Fruit fly (Drosophila melanogaster) whole organism, embryonic: ENCODE measurements around the gene msd1.
A peak's percentile ranks its signal among the peaks of the same experiment; 100 is the strongest.

Experiments
- Bdp1 ChIP-seq: fragments of 200-800 bp; sonication (Bioruptor generic); optimal IDR thresholded peaks from 3 replicates; lab custom pipeline; 2016; ENCODE audit warnings: missing biosample characterization, missing genetic modification characterization
- CG10543 ChIP-seq: fragments of 200-800 bp; sonication (Bioruptor generic); optimal IDR thresholded peaks from 3 replicates; lab custom pipeline; 2017; ENCODE audit warnings: missing biosample characterization, mild to moderate bottlenecking, missing genetic modification characterization, moderate library complexity
- CG14860 ChIP-seq: fragments of 200-800 bp; sonication (Bioruptor generic); IDR thresholded peaks from 3 replicates; pipeline ENCODE4 v1.3.6; 2022; ENCODE audit warnings: missing biosample characterization, missing genetic modification characterization; ENCODE audit not compliant: partially characterized antibody
- CG1602 ChIP-seq: fragments of 200-800 bp; sonication (Bioruptor generic); optimal IDR thresholded peaks from 3 replicates; lab custom pipeline; 2016; ENCODE audit warnings: missing biosample characterization, missing genetic modification characterization
- CG17361 ChIP-seq: fragments of 200-800 bp; sonication (Bioruptor generic); IDR thresholded peaks from 3 replicates; pipeline ENCODE4 v1.3.6; 2022; ENCODE audit warnings: missing biosample characterization, missing genetic modification characterization
- CG18262 ChIP-seq: fragments of 200-800 bp; optimal IDR thresholded peaks from 3 replicates; lab custom pipeline; 2019; ENCODE audit warnings: missing biosample characterization, mild to moderate bottlenecking, missing genetic modification characterization, moderate library complexity
- CG31441 ChIP-seq: fragments of 200-800 bp; sonication (Bioruptor generic); IDR thresholded peaks from 2 replicates; pipeline ENCODE4 v1.3.6; 2022; ENCODE audit warnings: missing biosample characterization, missing genetic modification characterization
- CG32532 ChIP-seq: fragments of 200-800 bp; sonication (Bioruptor generic); IDR thresholded peaks from 2 replicates; pipeline ENCODE4 v1.3.6; 2022; ENCODE audit warnings: missing biosample characterization, missing genetic modification characterization
- CG4854 ChIP-seq: fragments of 200-800 bp; sonication (Bioruptor generic); optimal IDR thresholded peaks from 2 replicates; lab custom pipeline; 2016; ENCODE audit warnings: missing biosample characterization, missing genetic modification characterization, inconsistent platforms
- CG6689 ChIP-seq: fragments of 200-800 bp; sonication (Bioruptor generic); IDR thresholded peaks from 2 replicates; pipeline ENCODE4 v1.3.6; 2022; ENCODE audit warnings: missing biosample characterization, missing genetic modification characterization
- CG6765 ChIP-seq: fragments of 200-800 bp; sonication (Bioruptor generic); optimal IDR thresholded peaks from 3 replicates; lab custom pipeline; 2017; ENCODE audit warnings: missing biosample characterization, mild to moderate bottlenecking, missing genetic modification characterization
- CG7745 ChIP-seq: fragments of 200-800 bp; sonication (Bioruptor generic); optimal IDR thresholded peaks from 2 replicates; lab custom pipeline; 2018; ENCODE audit warnings: missing biosample characterization, mild to moderate bottlenecking, missing genetic modification characterization, moderate library complexity
- CG7928 ChIP-seq: fragments of 200-800 bp; sonication (Bioruptor generic); optimal IDR thresholded peaks from 2 replicates; lab custom pipeline; 2017; ENCODE audit warnings: missing biosample characterization, mild to moderate bottlenecking, missing genetic modification characterization
- CG8281 ChIP-seq: fragments of 200-800 bp; sonication (Bioruptor generic); optimal IDR thresholded peaks from 2 replicates; lab custom pipeline; 2018; ENCODE audit warnings: missing biosample characterization, mild to moderate bottlenecking, missing genetic modification characterization, moderate library complexity
- CG8290 ChIP-seq, 3 experiments: fragments of 200-800 bp; sonication (Bioruptor generic); optimal IDR thresholded peaks; 2 replicates each; lab custom pipeline; 2016 to 2019; ENCODE audit warnings: missing biosample characterization in 3 of 3, missing genetic modification characterization in 3 of 3, mild to moderate bottlenecking in 2 of 3, moderate library complexity in 1 of 3
- CG8944 ChIP-seq: fragments of 200-800 bp; sonication (Bioruptor generic); optimal IDR thresholded peaks from 3 replicates; lab custom pipeline; 2016; ENCODE audit warnings: missing biosample characterization, missing genetic modification characterization
- CG9437 ChIP-seq: fragments of 200-800 bp; sonication (Bioruptor generic); optimal IDR thresholded peaks from 2 replicates; lab custom pipeline; 2018; ENCODE audit warnings: missing biosample characterization, mild to moderate bottlenecking, missing genetic modification characterization
- Dek ChIP-seq: fragments of 200-800 bp; sonication (Bioruptor generic); optimal IDR thresholded peaks from 3 replicates; lab custom pipeline; 2019; ENCODE audit warnings: missing biosample characterization, mild to moderate bottlenecking, missing genetic modification characterization, moderate library complexity
- Dip3 ChIP-seq: fragments of 200-800 bp; sonication (Bioruptor generic); optimal IDR thresholded peaks from 3 replicates; lab custom pipeline; 2016; ENCODE audit warnings: missing biosample characterization, missing genetic modification characterization
- Dp ChIP-seq: fragments of 200-800 bp; sonication (Bioruptor generic); optimal IDR thresholded peaks from 2 replicates; lab custom pipeline; 2018; ENCODE audit warnings: missing biosample characterization, mild to moderate bottlenecking, missing genetic modification characterization, moderate library complexity
- E2f2 ChIP-seq: fragments of 200-800 bp; sonication (Bioruptor generic); IDR thresholded peaks from 2 replicates; pipeline ENCODE4 v1.3.6; 2022; ENCODE audit warnings: missing biosample characterization, missing genetic modification characterization
- Ets65A ChIP-seq: fragments of 200-800 bp; sonication (Bioruptor generic); peaks from one replicate; lab custom pipeline; 2016; ENCODE audit warnings: missing biosample characterization, missing genetic modification characterization
- Gug ChIP-seq: fragments of 200-800 bp; sonication (Bioruptor generic); IDR thresholded peaks from 4 replicates; pipeline ENCODE4 v1.3.6; 2022; ENCODE audit warnings: missing biosample characterization, missing genetic modification characterization
- Hr3 ChIP-seq: fragments of 200-800 bp; sonication (Bioruptor generic); optimal IDR thresholded peaks from 3 replicates; lab custom pipeline; 2016; ENCODE audit warnings: missing biosample characterization, missing genetic modification characterization
- Hr39 ChIP-seq: fragments of >200 bp; optimal IDR thresholded peaks from 2 replicates; lab custom pipeline; 2017
- Jarid2 ChIP-seq: fragments of 200-800 bp; sonication (Bioruptor generic); optimal IDR thresholded peaks from 3 replicates; lab custom pipeline; 2017; ENCODE audit warnings: mild to moderate bottlenecking, missing biosample characterization, missing genetic modification reagents, missing genetic modification characterization
- Lim3 ChIP-seq: fragments of 200-800 bp; sonication (Bioruptor generic); IDR thresholded peaks from 2 replicates; pipeline ENCODE4 v1.3.6; 2022; ENCODE audit warnings: missing biosample characterization, missing genetic modification characterization
- Mes4 ChIP-seq: fragments of 200-800 bp; sonication (Bioruptor generic); optimal IDR thresholded peaks from 2 replicates; lab custom pipeline; 2016; ENCODE audit warnings: missing biosample characterization, missing genetic modification characterization
- Nf-YB ChIP-seq: fragments of 200-800 bp; sonication (Bioruptor generic); optimal IDR thresholded peaks from 3 replicates; lab custom pipeline; 2019; ENCODE audit warnings: missing biosample characterization, mild to moderate bottlenecking, missing genetic modification characterization, moderate library complexity
- Oaz ChIP-seq: fragments of 200-800 bp; sonication (Bioruptor generic); IDR thresholded peaks from 2 replicates; pipeline ENCODE4 v1.3.6; 2022; ENCODE audit warnings: missing biosample characterization, missing genetic modification characterization
- Rx ChIP-seq: fragments of 200-800 bp; sonication (Bioruptor generic); IDR thresholded peaks from 2 replicates; pipeline ENCODE4 v1.3.6; 2022; ENCODE audit warnings: missing biosample characterization, missing genetic modification characterization
- Sin3A ChIP-seq: fragments of >200 bp; optimal IDR thresholded peaks from 2 replicates; lab custom pipeline; 2018
- ac ChIP-seq: fragments of 200-800 bp; sonication (Bioruptor generic); optimal IDR thresholded peaks from 3 replicates; lab custom pipeline; 2017; ENCODE audit warnings: missing biosample characterization, mild to moderate bottlenecking, missing genetic modification characterization
- aop ChIP-seq: fragments of 200-800 bp; sonication (Bioruptor generic); IDR thresholded peaks from 2 replicates; pipeline ENCODE4 v1.3.6; 2022; ENCODE audit warnings: missing biosample characterization, missing genetic modification characterization
- ato ChIP-seq: fragments of 200-800 bp; sonication (Bioruptor generic); IDR thresholded peaks from 2 replicates; pipeline ENCODE4 v1.3.6; 2022; ENCODE audit warnings: missing biosample characterization, missing genetic modification characterization; ENCODE audit not compliant: partially characterized antibody
- grn ChIP-seq: fragments of 200-800 bp; sonication (Bioruptor generic); optimal IDR thresholded peaks from 3 replicates; lab custom pipeline; 2017; ENCODE audit warnings: missing biosample characterization, missing genetic modification characterization
- inv ChIP-seq: fragments of 200-800 bp; sonication (Bioruptor generic); IDR thresholded peaks from 2 replicates; pipeline ENCODE4 v1.3.6; 2022; ENCODE audit warnings: missing biosample characterization, missing genetic modification characterization; ENCODE audit not compliant: partially characterized antibody
- klu ChIP-seq: fragments of 200-800 bp; sonication (Bioruptor generic); IDR thresholded peaks from 2 replicates; pipeline ENCODE4 v1.3.6; 2022; ENCODE audit warnings: missing biosample characterization, missing genetic modification characterization
- lilli ChIP-seq: fragments of 200-800 bp; sonication (Bioruptor generic); optimal IDR thresholded peaks from 3 replicates; lab custom pipeline; 2016; ENCODE audit warnings: missing biosample characterization, missing genetic modification characterization
- mld ChIP-seq: fragments of 200-800 bp; sonication (Bioruptor generic); IDR thresholded peaks from 3 replicates; pipeline ENCODE4 v1.3.6; 2022; ENCODE audit warnings: missing biosample characterization, missing genetic modification characterization; ENCODE audit not compliant: partially characterized antibody
- onecut ChIP-seq: fragments of 200-800 bp; sonication (Bioruptor generic); IDR thresholded peaks from 2 replicates; pipeline ENCODE4 v1.3.6; 2022; ENCODE audit warnings: missing biosample characterization, missing genetic modification characterization
- org-1 ChIP-seq: fragments of 200-800 bp; sonication (Bioruptor generic); optimal IDR thresholded peaks from 2 replicates; lab custom pipeline; 2017; ENCODE audit warnings: missing biosample characterization, missing genetic modification characterization
- prd ChIP-seq, 3 experiments: fragments of >200 bp in 2 of 3; fragments of 200-800 bp in 1 of 3; sonication (Bioruptor generic) in 1 of 3; optimal IDR thresholded peaks in 2 of 3; IDR thresholded peaks in 1 of 3; 2 replicates in 2 of 3; 3 replicates in 1 of 3; pipeline versions ENCODE4 v1.3.6 to Lab custom; 2017 to 2022; ENCODE audit warnings: missing biosample characterization in 1 of 3, missing genetic modification characterization in 1 of 3
- tll ChIP-seq, 2 experiments: fragments of 200-800 bp in 1 of 2; fragments of >200 bp in 1 of 2; sonication (Bioruptor generic) in 1 of 2; optimal IDR thresholded peaks; 2 replicates each; lab custom pipeline; 2017 to 2019; ENCODE audit warnings: missing biosample characterization in 2 of 2, missing genetic modification characterization in 2 of 2, mild to moderate bottlenecking in 1 of 2, moderate library complexity in 1 of 2
- tna ChIP-seq: fragments of 200-800 bp; sonication (Bioruptor generic); IDR thresholded peaks from 2 replicates; pipeline ENCODE4 v1.3.6; 2022; ENCODE audit warnings: missing biosample characterization, missing genetic modification characterization; ENCODE audit not compliant: partially characterized antibody
- twi ChIP-seq: fragments of 200-800 bp; optimal IDR thresholded peaks from 2 replicates; lab custom pipeline; 2019; ENCODE audit warnings: missing biosample characterization, mild to moderate bottlenecking, missing genetic modification characterization, moderate library complexity
- zfh1 ChIP-seq: fragments of 200-800 bp; sonication (Bioruptor generic); IDR thresholded peaks from 3 replicates; pipeline ENCODE4 v1.3.6; 2022; ENCODE audit warnings: missing biosample characterization, missing genetic modification characterization

Gene msd1

DNA sequence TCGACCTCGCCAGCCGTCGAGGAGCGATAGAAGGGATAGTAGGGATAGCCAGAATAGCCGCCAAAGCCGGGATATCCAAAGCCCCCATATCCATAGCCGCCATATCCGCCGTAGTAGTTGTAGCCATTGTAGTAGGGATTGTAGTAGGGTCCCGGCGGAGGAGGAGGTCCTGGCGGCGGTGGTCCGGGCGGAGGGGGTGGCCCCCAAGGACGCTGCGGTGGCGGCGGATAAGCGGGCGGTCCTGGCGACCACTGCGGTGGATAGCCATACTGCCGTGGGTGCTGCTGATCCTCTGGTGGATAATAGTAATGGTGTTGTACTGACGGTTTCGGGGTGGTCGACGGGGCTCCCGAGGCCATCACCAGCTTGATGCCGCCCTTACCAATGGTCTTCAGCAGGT is 9.4 kb upstream of the msd1 start:
- TF ChIP-seq Hr39 (lab: Kevin White, UChicago): peak; percentile 65
- no peak for TF ChIP-seq CG6765 (GFP tag; lab: Kevin White, UChicago)
- 0 out of 2 replicates have a peak, but pooled peaks have one; percentile 21 for TF ChIP-seq CG6689
- no peak for TF ChIP-seq org-1

DNA sequence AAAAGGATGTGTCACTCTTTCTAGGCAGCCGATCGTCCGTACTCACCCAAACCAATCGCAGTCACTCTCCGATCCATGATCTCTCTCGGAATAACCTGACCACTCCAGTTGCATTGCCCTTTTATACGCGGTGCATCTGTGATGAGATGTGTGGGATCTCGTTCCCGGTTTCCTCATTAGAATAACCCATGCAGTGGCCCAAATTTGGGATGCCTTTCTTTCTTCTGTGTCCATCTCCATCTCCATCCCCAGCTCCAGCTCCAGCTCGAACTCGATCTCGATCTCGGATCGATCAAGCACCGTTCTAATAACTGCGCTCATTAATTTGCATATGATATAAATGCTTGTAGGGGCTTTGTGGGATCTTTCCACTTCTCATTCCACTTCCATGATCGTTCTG is 8.8 kb upstream of the msd1 start, which contains the start of gene CG9184:
Gene CG9184 (minus strand): TSS at position 101 of the 400 bp plus-strand sequence.
- TF ChIP-seq Ets65A (GFP tag; lab: Kevin White, UChicago) (peak; percentile 19), grn (GFP tag; lab: Kevin White, UChicago) (peak; percentile 1), CG31441 (GFP tag; lab: Robert Waterston, UW) (no peak), tll (GFP tag; optimal IDR thresholded peaks at IDR 0.05; lab: Kevin White, UChicago) (no peak)

dm6 chr3L:1323136-1323535 is 8.4 kb upstream of the msd1 start:
- TF ChIP-seq CG8290 (GFP tag; optimal IDR thresholded peaks at IDR 0.05; lab: Kevin White, UChicago): peak; percentile 71
- peak; percentile 32 to 34 for TF ChIP-seq CG8290 (tag; optimal IDR thresholded peaks at IDR 0.05; lab: Kevin White, UChicago)
- no peak for TF ChIP-seq tna (GFP tag; lab: Robert Waterston, UW)
- no peak for TF ChIP-seq inv
- no peak for TF ChIP-seq ato (GFP tag; lab: Robert Waterston, UW)
- no peak for TF ChIP-seq ac
- peak; percentile 60 for TF ChIP-seq CG9437 (GFP tag; lab: Kevin White, UChicago)
- TF ChIP-seq CG7928 (GFP tag; lab: Kevin White, UChicago): no peak
- TF ChIP-seq CG4854: no peak
- no peak for TF ChIP-seq prd (optimal IDR thresholded peaks at IDR 0.05; lab: Kevin White, UChicago)
- TF ChIP-seq prd (GFP tag; IDR thresholded peaks at IDR 0.05; lab: Robert Waterston, UW): peak; percentile 63; the same call in 2 of the 3 replicates
- peak; percentile 9 for TF ChIP-seq Jarid2
- no peak for TF ChIP-seq Dek
- no peak for TF ChIP-seq Sin3A (lab: Kevin White, UChicago)
- TF ChIP-seq E2f2 (GFP tag; lab: Robert Waterston, UW): peak; percentile 47; the same call in 1 of the 2 replicates
- peak; percentile 59 for TF ChIP-seq Hr3 (GFP tag; lab: Kevin White, UChicago)
- peak; percentile 75 for TF ChIP-seq twi (tag; lab: Kevin White, UChicago)
- TF ChIP-seq Bdp1 (GFP tag; lab: Kevin White, UChicago): peak; percentile 12
- TF ChIP-seq Nf-YB (GFP tag; lab: Kevin White, UChicago): peak; percentile 59
- TF ChIP-seq Rx (GFP tag; lab: Robert Waterston, UW): 0 out of 2 replicates have a peak, but pooled peaks have one; percentile 16
- TF ChIP-seq Dp: no peak
- peak; percentile 68 for TF ChIP-seq lilli (GFP tag; lab: Kevin White, UChicago)
- TF ChIP-seq Dip3 (GFP tag; lab: Kevin White, UChicago): peak; percentile 44
- no peak for TF ChIP-seq klu
- TF ChIP-seq CG7745 (tag; lab: Kevin White, UChicago): no peak
- TF ChIP-seq CG8281 (tag; lab: Kevin White, UChicago): peak; percentile 20
- TF ChIP-seq aop (GFP tag; lab: Robert Waterston, UW): no peak
- peak; percentile 39; the same call in 1 of the 2 replicates for TF ChIP-seq CG32532 (GFP tag; lab: Robert Waterston, UW)
- TF ChIP-seq Lim3 (GFP tag; lab: Robert Waterston, UW): peak; percentile 25; the same call in 1 of the 2 replicates
- peak; percentile 82 for TF ChIP-seq CG17361
- TF ChIP-seq Gug (GFP tag; lab: Robert Waterston, UW): peak; percentile 37; the same call in 1 of the 4 replicates
- no peak for TF ChIP-seq CG14860 (GFP tag; lab: Robert Waterston, UW)
- peak; percentile 62 for TF ChIP-seq onecut (GFP tag; lab: Robert Waterston, UW)
- peak; percentile 85 for TF ChIP-seq CG18262 (tag; lab: Kevin White, UChicago)
- peak; percentile 69 for TF ChIP-seq Mes4 (GFP tag; lab: Kevin White, UChicago)
- no peak for TF ChIP-seq Oaz
- TF ChIP-seq CG10543: no peak
- TF ChIP-seq CG1602 (GFP tag; lab: Kevin White, UChicago): peak; percentile 68
- peak; percentile 59; the same call in 1 of the 3 replicates for TF ChIP-seq zfh1
- no peak for TF ChIP-seq mld (GFP tag; lab: Robert Waterston, UW)
- peak; percentile 82 for TF ChIP-seq CG8944
